Worm (Caenorhabditis elegans): Measurements from ENCODE around the gene T10B10.8.

DNA sequence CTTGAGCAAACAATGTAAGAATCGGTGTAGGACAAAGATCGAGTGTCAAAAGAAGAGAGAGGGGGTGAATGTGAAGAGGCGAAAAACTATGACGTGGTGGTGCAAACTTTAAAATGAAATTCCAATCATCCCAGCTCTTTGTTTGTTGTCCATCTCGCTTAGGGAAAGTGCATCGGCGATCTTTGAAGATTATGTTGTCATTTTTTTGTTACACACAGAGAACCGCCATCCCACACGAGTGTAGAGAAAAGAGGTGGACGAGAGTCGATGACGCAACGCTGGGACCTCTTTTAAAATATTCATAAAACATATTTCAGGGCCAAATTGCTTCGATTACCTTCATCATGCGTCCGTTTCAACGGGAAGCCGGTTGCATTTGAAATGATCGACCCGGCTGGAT, 25.3 kb upstream of the T10B10.8 start:
- TF ChIP-seq egl-27 (tag; optimal IDR thresholded peaks at IDR 0.05) (no peak), ama-1 (optimal IDR thresholded peaks at IDR 0.05) (no peak), unc-55 (GFP tag; optimal IDR thresholded peaks at IDR 0.05) (peak; percentile 61), Y55F3AM.14 (GFP tag; optimal IDR thresholded peaks at IDR 0.05) (no peak)

All from whole organism, L2 larva.